Worm (Caenorhabditis elegans): ENCODE results near the gene Y46G5A.20.

Y46G5A.20 gene

DNA sequence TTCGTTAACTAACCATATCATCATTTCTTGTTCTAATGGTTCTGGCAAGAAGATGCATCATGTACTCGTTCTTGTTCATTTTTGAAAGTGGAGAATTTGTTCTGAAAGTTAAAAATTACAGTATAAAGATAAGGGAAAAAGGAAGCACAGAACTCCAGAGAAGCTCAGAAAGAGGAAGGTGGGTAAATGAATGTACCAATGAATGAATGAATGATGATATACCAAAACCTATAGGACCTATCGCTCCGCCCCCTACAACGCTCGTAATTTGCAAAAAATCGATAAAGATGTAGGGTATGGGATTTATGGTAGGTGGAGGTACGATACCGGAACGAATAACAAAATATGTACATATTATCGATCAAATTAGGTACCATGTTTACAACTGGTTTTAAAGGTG, 36.9 kb downstream of the Y46G5A.20 start, which contains the start of gene pes-10:
Gene pes-10 (minus strand): TSS at position 101 of the 400 bp plus-strand sequence.
- no peak for TF ChIP-seq unc-86 (tag; optimal IDR thresholded peaks at IDR 0.05)

DNA sequence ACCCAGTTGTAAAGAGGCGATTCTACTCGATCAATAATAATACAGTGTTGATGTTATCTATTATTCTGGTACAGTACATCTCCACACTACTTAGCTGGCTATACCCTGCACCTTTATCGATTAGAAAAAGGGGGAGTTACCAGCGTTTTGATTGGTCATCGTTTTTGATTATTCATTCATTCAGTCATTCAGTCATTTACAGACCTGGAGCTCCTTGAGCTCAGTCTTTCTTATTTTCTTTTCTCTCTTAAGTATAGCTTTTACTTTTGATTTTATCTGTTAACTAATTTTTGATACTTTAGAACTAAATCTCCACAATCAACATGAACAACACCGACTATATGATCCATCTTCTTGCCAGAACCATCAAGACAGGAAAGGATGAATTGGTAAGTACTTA, 39.3 kb downstream of the Y46G5A.20 start, which contains the start of gene Y46G5A.28:
Gene Y46G5A.28 (plus strand): TSS at position 301 of the 400 bp plus-strand sequence.
- TF ChIP-seq C04F5.9 (tag; optimal IDR thresholded peaks at IDR 0.05): no peak
- TF ChIP-seq irx-1 (tag; optimal IDR thresholded peaks at IDR 0.05): no peak
- TF ChIP-seq lin-14 (GFP tag; optimal IDR thresholded peaks at IDR 0.05): no peak
- no peak for TF ChIP-seq ztf-11 (tag; optimal IDR thresholded peaks at IDR 0.05)
- no peak for TF ChIP-seq nhr-28 (tag; optimal IDR thresholded peaks at IDR 0.05)
- TF ChIP-seq ceh-90 (tag; optimal IDR thresholded peaks at IDR 0.05): no peak
- no peak for TF ChIP-seq sptf-1 (tag; optimal IDR thresholded peaks at IDR 0.05)
- TF ChIP-seq fkh-8 (tag; optimal IDR thresholded peaks at IDR 0.05): no peak
- no peak for TF ChIP-seq isw-1 (GFP tag; IDR thresholded peaks at IDR 0.05)
- TF ChIP-seq pag-3 (tag; optimal IDR thresholded peaks at IDR 0.05; ENCODE audit: borderline replicate concordance, insufficient read depth): no peak
- TF ChIP-seq lsy-2 (tag; optimal IDR thresholded peaks at IDR 0.05): no peak
- TF ChIP-seq tlp-1 (tag; optimal IDR thresholded peaks at IDR 0.05): no peak
- no peak for TF ChIP-seq sox-4 (tag; optimal IDR thresholded peaks at IDR 0.05)
- no peak for TF ChIP-seq mep-1 (tag; optimal IDR thresholded peaks at IDR 0.05)
- no peak for TF ChIP-seq ztf-4 (tag; optimal IDR thresholded peaks at IDR 0.05)
- no peak for TF ChIP-seq alr-1 (tag; optimal IDR thresholded peaks at IDR 0.05; ENCODE audit: borderline replicate concordance)
- TF ChIP-seq nhr-237 (tag; optimal IDR thresholded peaks at IDR 0.05): no peak
- TF ChIP-seq lir-3 (tag; optimal IDR thresholded peaks at IDR 0.05; ENCODE audit: poor library complexity): no peak
- TF ChIP-seq fkh-4 (tag; optimal IDR thresholded peaks at IDR 0.05; ENCODE audit: borderline replicate concordance): no peak
- TF ChIP-seq xbp-1 (tag; optimal IDR thresholded peaks at IDR 0.05): no peak

DNA sequence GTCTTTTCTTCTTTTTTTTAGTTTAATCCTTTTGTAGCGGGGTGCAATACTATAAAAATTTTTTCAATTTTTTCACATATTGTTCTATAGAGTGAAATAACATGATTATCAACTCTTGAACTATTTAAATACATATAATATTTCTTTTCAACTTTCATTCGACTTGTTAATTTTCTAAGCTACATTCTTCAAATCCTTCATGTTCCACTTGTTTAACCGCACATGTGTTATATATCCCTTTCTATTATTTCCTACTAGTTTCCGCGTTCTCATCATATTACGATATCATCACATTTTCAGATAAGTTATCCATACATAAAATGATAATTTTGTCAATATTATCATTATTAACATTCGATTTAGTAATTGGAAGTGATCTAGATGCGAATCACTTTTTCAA, 45.1 kb downstream of the Y46G5A.20 start, which contains the start of gene Y46G5A.29:
Gene Y46G5A.29 (plus strand): TSS at position 301 of the 400 bp plus-strand sequence.
- TF ChIP-seq hlh-4 (tag; optimal IDR thresholded peaks at IDR 0.05): no peak
